Worm (Caenorhabditis elegans): Measurements from ENCODE around the gene Y69H2.17.

DNA sequence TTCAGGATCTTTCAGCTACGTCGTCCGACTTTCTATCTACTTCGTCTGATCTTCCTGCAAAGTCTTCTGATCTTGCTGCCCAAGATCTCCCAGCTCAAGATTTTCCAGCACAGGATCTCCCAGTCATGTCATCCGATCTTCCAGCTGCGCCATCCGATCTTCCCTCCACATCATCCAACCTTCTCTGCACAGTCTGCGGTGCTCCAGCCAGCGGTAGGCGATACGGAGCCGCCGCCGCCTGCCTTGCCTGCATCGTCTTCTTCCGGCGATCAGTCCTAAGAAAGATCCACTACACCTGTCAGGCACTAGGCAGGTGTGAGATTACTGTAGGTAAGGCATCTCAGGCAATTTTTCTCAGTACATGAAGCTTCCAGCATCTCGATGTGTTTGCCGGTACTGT, 14.6 kb downstream of the Y69H2.17 start, which contains the start of gene nhr-241:
- TF ChIP-seq ets-7 (tag; optimal IDR thresholded peaks at IDR 0.05) (no peak), hmbx-1 (tag; optimal IDR thresholded peaks at IDR 0.05) (no peak), flt-1 (GFP tag; IDR thresholded peaks at IDR 0.05) (no peak), ama-1 (optimal IDR thresholded peaks at IDR 0.05) (no peak), tra-4 (tag; optimal IDR thresholded peaks at IDR 0.05) (no peak)
